Worm (Caenorhabditis elegans): ENCODE data around the gene F53E4.1.
"Not testable (repeated sequence)": the region's sequence is repeated elsewhere in the genome, so short reads cannot be mapped to it uniquely, and the experiment has no call there.

F53E4.1 gene

DNA sequence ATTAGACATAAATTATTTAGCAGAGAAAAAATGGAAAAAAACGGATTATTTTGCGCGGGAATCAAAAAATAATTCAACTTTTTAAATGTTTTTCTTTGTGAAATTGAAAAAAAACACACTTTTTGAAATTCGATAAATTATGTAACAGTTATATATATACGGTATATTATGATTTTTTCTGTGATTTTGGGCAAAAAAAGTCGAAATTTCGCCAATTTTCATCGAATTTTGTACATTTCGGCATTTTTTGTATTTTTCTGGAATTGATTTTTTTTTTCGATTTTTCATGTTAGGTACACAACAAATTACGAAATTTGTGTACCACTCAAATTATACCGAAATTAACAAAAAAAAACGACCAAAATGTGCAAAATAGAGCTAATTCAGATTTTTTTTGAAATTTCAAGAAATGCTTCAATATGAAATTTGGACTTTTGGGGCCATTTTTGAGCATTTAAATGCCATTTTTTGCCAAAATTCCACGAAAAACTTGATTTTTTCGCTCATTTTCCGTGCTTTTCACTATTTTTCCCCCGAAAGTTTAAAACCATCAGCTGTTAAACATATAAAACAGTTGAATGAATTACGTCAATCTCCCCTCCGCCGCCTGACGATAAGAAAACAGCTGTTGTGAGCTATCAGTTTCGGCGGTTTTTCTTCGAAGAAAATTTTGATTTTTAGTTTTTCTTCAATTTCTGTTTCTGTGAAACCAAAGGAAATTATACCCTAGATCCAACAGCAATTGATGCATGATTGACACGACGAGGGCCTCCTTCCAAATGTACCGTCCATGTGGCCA lies 9.6 kb downstream of the F53E4.1 start:
- TF ChIP-seq gmeb-1 (tag; optimal IDR thresholded peaks at IDR 0.05) (no peak), F13H6.1 (tag; optimal IDR thresholded peaks at IDR 0.05) (peak; percentile 11)

DNA sequence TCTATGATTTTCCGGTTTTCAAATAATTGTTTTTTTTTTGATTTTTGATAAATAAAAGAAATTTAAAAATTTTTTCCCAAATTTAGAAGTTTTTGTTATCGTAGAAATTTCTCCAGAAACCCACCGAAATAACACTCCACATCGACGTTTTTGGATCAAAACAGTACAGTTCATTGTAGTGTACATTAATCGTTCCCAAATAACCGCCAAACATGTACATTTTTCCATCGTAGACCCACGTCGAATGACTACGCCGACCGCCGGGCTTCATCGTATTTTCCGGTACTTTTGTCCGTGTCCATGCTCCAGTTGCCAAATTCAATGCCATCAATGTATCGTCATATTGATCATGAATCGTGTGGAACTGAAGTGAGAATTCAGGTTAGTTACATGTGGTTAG lies 14.0 kb downstream of the F53E4.1 start, which contains the start of gene F53E4.2:
TSS of gene F53E4.2 (plus strand) at position 301 of the 400 bp plus-strand sequence.
- TF ChIP-seq Y55F3AM.14 (GFP tag; optimal IDR thresholded peaks at IDR 0.05) = no peak
- no peak for TF ChIP-seq sma-9 (GFP tag; optimal IDR thresholded peaks at IDR 0.05)
- no peak for TF ChIP-seq sma-9 (tag; optimal IDR thresholded peaks at IDR 0.05)
- TF ChIP-seq blmp-1 (tag; optimal IDR thresholded peaks at IDR 0.05; ENCODE audit: insufficient read depth) = no peak

DNA sequence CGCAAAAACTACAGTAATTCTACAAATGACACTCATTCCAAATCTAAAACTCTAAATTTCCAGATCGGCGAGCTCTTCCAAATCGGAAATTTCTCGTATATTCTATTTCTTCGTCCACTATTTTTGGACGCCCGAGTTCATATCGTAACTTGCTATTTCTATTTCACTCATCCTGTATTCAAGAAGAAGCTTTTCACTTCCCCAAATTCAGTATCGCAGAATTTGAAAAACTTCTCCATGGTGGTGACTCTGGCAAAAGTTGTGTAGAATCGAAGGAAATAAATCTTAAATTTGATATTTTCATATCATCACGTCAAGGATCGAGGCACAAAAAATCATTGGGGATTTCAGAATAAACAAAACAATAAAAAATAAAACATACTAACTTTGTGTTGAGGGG lies 16.0 kb downstream of the F53E4.1 start:
- peak; percentile 8 for TF ChIP-seq nhr-129 (tag; optimal IDR thresholded peaks at IDR 0.05)
- no peak for TF ChIP-seq blmp-1 (tag; optimal IDR thresholded peaks at IDR 0.05; ENCODE audit: insufficient read depth)
- peak; percentile 58 for TF ChIP-seq nhr-25 (tag; optimal IDR thresholded peaks at IDR 0.05)
- TF ChIP-seq ztf-4 (tag; optimal IDR thresholded peaks at IDR 0.05) = no peak

DNA sequence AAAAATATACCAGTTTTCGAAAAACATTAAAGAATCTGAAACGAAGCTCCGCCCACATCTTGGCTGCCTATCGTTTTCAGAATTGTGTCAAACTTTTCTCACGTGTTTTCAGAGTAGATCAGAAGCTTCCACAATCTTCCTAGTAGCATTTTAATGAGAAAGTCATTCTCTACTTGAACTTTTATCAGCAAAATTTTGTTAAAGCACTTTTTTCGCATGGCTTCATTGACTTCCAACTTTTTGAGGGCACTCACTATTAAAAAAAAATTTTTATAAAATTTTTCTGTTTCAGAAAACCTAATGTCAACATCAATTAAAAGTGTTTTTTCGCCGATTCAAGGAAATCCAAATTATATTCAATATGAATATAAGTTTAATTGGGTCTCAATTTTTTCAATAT lies 17.9 kb downstream of the F53E4.1 start, which contains the start of gene sru-42:
TSS of gene sru-42 (plus strand) at position 301 of the 400 bp plus-strand sequence.
- TF ChIP-seq elt-3 (tag; optimal IDR thresholded peaks at IDR 0.05) (no peak), Y55F3AM.14 (GFP tag; optimal IDR thresholded peaks at IDR 0.05) (no peak), zag-1 (tag; optimal IDR thresholded peaks at IDR 0.05) (no peak), unc-55 (GFP tag; optimal IDR thresholded peaks at IDR 0.05) (no peak), nhr-6 (tag; optimal IDR thresholded peaks at IDR 0.05) (no peak), sem-4 (tag; optimal IDR thresholded peaks at IDR 0.05) (no peak), dmd-4 (tag; optimal IDR thresholded peaks at IDR 0.05) (no peak), ZK546.5 (tag; optimal IDR thresholded peaks at IDR 0.05) (no peak), nhr-11 (tag; optimal IDR thresholded peaks at IDR 0.05) (no peak), lsy-2 (tag; optimal IDR thresholded peaks at IDR 0.05) (no peak), ama-1 (optimal IDR thresholded peaks at IDR 0.05) (no peak), ztf-4 (tag; optimal IDR thresholded peaks at IDR 0.05) (no peak), gmeb-1 (tag; optimal IDR thresholded peaks at IDR 0.05) (no peak), ceh-82 (tag; optimal IDR thresholded peaks at IDR 0.05) (no peak), snpc-4 (tag; optimal IDR thresholded peaks at IDR 0.05) (no peak), sma-3 (GFP tag; optimal IDR thresholded peaks at IDR 0.05) (no peak), crh-2 (tag; optimal IDR thresholded peaks at IDR 0.05) (no peak)

DNA sequence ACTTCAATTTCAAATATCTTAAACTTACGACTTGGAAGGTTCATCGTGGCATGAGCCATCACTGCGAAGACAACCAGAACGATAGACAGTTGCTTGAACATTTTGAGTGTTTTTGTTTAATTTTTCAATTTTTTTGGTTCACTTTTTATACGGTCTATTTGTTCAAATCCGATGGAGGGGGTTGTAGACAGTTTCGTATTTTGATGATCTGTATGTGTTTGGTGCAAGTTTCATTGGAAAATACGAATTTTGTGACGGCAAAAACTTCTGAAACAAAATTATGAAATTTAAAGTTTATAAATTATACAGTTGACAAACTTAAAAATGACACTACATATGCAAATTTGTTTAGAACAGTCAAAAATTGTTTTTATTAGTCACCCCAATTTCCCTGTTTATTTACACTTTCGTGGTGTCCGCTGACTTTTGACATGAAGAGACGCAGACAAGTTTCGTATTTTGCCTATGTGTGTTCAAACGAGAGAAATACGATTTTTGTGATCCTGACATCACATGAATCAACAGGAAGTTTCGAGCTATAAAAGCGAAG lies 20.5 kb downstream of the F53E4.1 start, which contains the start of the genes C55A1.7 and C55A1.6:
TSS of gene C55A1.7 (minus strand) at position 101 of the 550 bp plus-strand sequence.
TSS of gene C55A1.6 (plus strand) at position 500 of the 550 bp plus-strand sequence.
- not testable (repeated sequence) for TF ChIP-seq crh-2, lsy-2, gmeb-1 (tag; optimal IDR thresholded peaks at IDR 0.05)

DNA sequence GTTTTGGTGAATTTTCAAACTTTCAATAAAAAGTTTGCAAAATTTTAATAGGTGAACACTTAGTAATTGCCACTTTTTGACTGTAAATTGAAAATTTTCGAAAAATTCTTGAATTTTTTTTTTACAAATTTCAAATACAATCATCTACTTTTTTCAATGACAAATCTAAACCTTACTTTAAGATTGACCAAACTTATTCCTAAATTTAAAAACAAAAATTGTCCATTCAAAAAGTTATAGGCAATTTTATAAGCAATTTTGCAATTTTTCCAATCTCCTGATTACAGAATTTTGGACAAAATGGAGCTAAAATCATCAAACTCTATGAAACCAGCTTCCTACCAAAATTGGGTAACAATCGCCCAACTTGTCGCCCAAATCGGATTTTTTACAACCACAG lies 23.5 kb downstream of the F53E4.1 start, which contains the start of gene str-23:
TSS of gene str-23 (plus strand) at position 301 of the 400 bp plus-strand sequence.
- TF ChIP-seq nhr-12 (tag; optimal IDR thresholded peaks at IDR 0.05) (no peak), crh-2 (tag; optimal IDR thresholded peaks at IDR 0.05) (no peak), F13H6.1 (tag; optimal IDR thresholded peaks at IDR 0.05) (no peak), mbf-1 (tag; optimal IDR thresholded peaks at IDR 0.05) (no peak), mab-5 (tag; optimal IDR thresholded peaks at IDR 0.05) (no peak), skn-1 (tag; optimal IDR thresholded peaks at IDR 0.05) (no peak), peb-1 (tag; optimal IDR thresholded peaks at IDR 0.05) (no peak), fos-1 (tag; optimal IDR thresholded peaks at IDR 0.05) (no peak)

DNA sequence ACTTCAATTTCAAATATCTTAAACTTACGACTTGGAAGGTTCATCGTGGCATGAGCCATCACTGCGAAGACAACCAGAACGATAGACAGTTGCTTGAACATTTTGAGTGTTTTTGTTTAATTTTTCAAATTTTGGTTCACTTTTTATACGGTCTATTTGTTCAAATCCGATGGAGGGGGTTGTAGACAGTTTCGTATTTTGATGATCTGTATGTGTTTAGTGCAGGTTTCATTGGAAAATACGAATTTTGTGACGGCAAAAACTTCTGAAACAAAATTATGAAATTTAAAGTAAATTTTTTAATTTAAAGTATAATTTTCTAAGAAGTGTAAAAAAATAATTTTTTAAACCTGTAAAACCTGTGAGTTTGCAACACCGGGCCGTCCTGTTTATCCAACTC lies 24.9 kb downstream of the F53E4.1 start, which contains the start of gene C55A1.4:
TSS of gene C55A1.4 (minus strand) at position 101 of the 400 bp plus-strand sequence.
- TF ChIP-seq mbf-1, nhr-6, gmeb-1 (tag; optimal IDR thresholded peaks at IDR 0.05): not testable (repeated sequence)
